Fruit fly (Drosophila melanogaster) whole organism, embryonic: ENCODE data around the gene Ilp6.

Source experiments
- Aef1 ChIP-seq: fragments of 200-800 bp; sonication (Bioruptor generic); IDR thresholded peaks from 3 replicates; pipeline ENCODE4 v1.3.6; 2022; ENCODE audit warnings: missing biosample characterization, missing genetic modification characterization
- Atf6 ChIP-seq: fragments of 200-800 bp; sonication (Bioruptor generic); IDR thresholded peaks from 2 replicates; pipeline ENCODE4 v1.3.6; 2022; ENCODE audit warnings: missing biosample characterization, missing genetic modification characterization
- B-H1 ChIP-seq: fragments of 200-800 bp; sonication (Bioruptor generic); IDR thresholded peaks from 3 replicates; pipeline ENCODE4 v1.3.6; 2022; ENCODE audit warnings: missing biosample characterization, missing genetic modification characterization
- Bdp1 ChIP-seq: fragments of 200-800 bp; sonication (Bioruptor generic); optimal IDR thresholded peaks from 3 replicates; lab custom pipeline; 2016; ENCODE audit warnings: missing biosample characterization, missing genetic modification characterization
- CG10959 ChIP-seq: fragments of 200-800 bp; sonication (Bioruptor generic); IDR thresholded peaks from 2 replicates; pipeline ENCODE4 v1.3.6; 2022; ENCODE audit warnings: missing biosample characterization, missing genetic modification characterization
- CG11247 ChIP-seq: fragments of 200-800 bp; sonication (Bioruptor generic); IDR thresholded peaks from 2 replicates; pipeline ENCODE4 v1.3.6; 2022; ENCODE audit warnings: missing biosample characterization, missing genetic modification characterization
- CG11695 ChIP-seq: fragments of 200-800 bp; sonication (Bioruptor generic); IDR thresholded peaks from 3 replicates; pipeline ENCODE4 v1.3.6; 2022; ENCODE audit warnings: missing biosample characterization, missing genetic modification characterization
- CG13775 ChIP-seq: fragments of 200-800 bp; sonication (Bioruptor generic); optimal IDR thresholded peaks from 3 replicates; lab custom pipeline; 2017; ENCODE audit warnings: missing biosample characterization, mild to moderate bottlenecking, missing genetic modification characterization
- CG15479 ChIP-seq: fragments of 200-800 bp; sonication (Bioruptor generic); optimal IDR thresholded peaks from 3 replicates; lab custom pipeline; 2019; ENCODE audit warnings: missing biosample characterization, mild to moderate bottlenecking, missing genetic modification characterization, moderate library complexity
- CG18764 ChIP-seq: fragments of 200-800 bp; sonication (Bioruptor generic); optimal IDR thresholded peaks from 3 replicates; lab custom pipeline; 2016; ENCODE audit warnings: missing biosample characterization, missing genetic modification characterization
- CG30403 ChIP-seq: fragments of 200-800 bp; sonication (Bioruptor generic); optimal IDR thresholded peaks from 3 replicates; lab custom pipeline; 2016; ENCODE audit warnings: missing biosample characterization, missing genetic modification characterization
- CG3281 ChIP-seq: fragments of 200-800 bp; sonication (Bioruptor generic); optimal IDR thresholded peaks from 3 replicates; lab custom pipeline; 2017; ENCODE audit warnings: missing biosample characterization, mild to moderate bottlenecking, missing genetic modification characterization
- CG4282 ChIP-seq: fragments of 200-800 bp; sonication (Bioruptor generic); optimal IDR thresholded peaks from 2 replicates; lab custom pipeline; 2016; ENCODE audit warnings: missing biosample characterization, missing genetic modification characterization
- CG4404 ChIP-seq: fragments of 200-800 bp; sonication (Bioruptor generic); IDR thresholded peaks from 2 replicates; pipeline ENCODE4 v1.3.6; 2022; ENCODE audit warnings: missing biosample characterization, missing genetic modification characterization
- CG6272 ChIP-seq: fragments of 200-800 bp; sonication (Bioruptor generic); IDR thresholded peaks from 2 replicates; pipeline ENCODE4 v1.3.6; 2022; ENCODE audit warnings: missing biosample characterization, missing genetic modification characterization
- CG6791 ChIP-seq: fragments of 200-800 bp; sonication (Bioruptor generic); IDR thresholded peaks from 3 replicates; pipeline ENCODE4 v1.3.6; 2022; ENCODE audit warnings: missing biosample characterization, missing genetic modification characterization; ENCODE audit not compliant: partially characterized antibody
- CG7372 ChIP-seq: fragments of 200-800 bp; sonication (Bioruptor generic); IDR thresholded peaks from 2 replicates; pipeline ENCODE4 v1.3.6; 2022; ENCODE audit warnings: missing biosample characterization, missing genetic modification characterization
- CG8359 ChIP-seq: fragments of 200-800 bp; sonication (Bioruptor generic); optimal IDR thresholded peaks from 2 replicates; lab custom pipeline; 2017; ENCODE audit warnings: missing biosample characterization, mild to moderate bottlenecking, missing genetic modification characterization, borderline replicate concordance
- CG8924 ChIP-seq: fragments of 200-800 bp; optimal IDR thresholded peaks from 3 replicates; lab custom pipeline; 2019; ENCODE audit warnings: missing biosample characterization, mild to moderate bottlenecking, missing genetic modification characterization, moderate library complexity
- HmgD ChIP-seq: fragments of 200-800 bp; sonication (Bioruptor generic); optimal IDR thresholded peaks from 3 replicates; lab custom pipeline; 2016; ENCODE audit warnings: missing biosample characterization, missing genetic modification characterization
- NC2α ChIP-seq: fragments of 200-800 bp; sonication (Bioruptor generic); optimal IDR thresholded peaks from 2 replicates; lab custom pipeline; 2016; ENCODE audit warnings: missing biosample characterization, missing genetic modification characterization
- NfI ChIP-seq: fragments of 200-800 bp; sonication (Bioruptor generic); optimal IDR thresholded peaks from 3 replicates; lab custom pipeline; 2018; ENCODE audit warnings: missing biosample characterization, mild to moderate bottlenecking, missing genetic modification characterization, moderate library complexity
- Pdp1 ChIP-seq, 2 experiments: fragments of 200-800 bp; sonication (Bioruptor generic); optimal IDR thresholded peaks; 3 replicates each; lab custom pipeline; 2016; ENCODE audit warnings: missing biosample characterization in 2 of 2, missing genetic modification characterization in 2 of 2, mild to moderate bottlenecking in 1 of 2, moderate library complexity in 1 of 2
- Rfx ChIP-seq: fragments of 200-800 bp; sonication (Bioruptor generic); IDR thresholded peaks from 2 replicates; pipeline ENCODE4 v1.3.6; 2022; ENCODE audit warnings: missing biosample characterization, missing genetic modification characterization
- Six4 ChIP-seq: fragments of 200-800 bp; sonication (Bioruptor generic); optimal IDR thresholded peaks from 2 replicates; lab custom pipeline; 2016; ENCODE audit warnings: missing biosample characterization, missing genetic modification characterization
- Sox100B ChIP-seq: fragments of 200-800 bp; sonication (Bioruptor generic); optimal IDR thresholded peaks from 3 replicates; lab custom pipeline; 2018; ENCODE audit warnings: missing biosample characterization, mild to moderate bottlenecking, missing genetic modification characterization
- Sry-β ChIP-seq: fragments of 200-800 bp; sonication (Bioruptor generic); optimal IDR thresholded peaks from 2 replicates; lab custom pipeline; 2018; ENCODE audit warnings: missing biosample characterization, mild to moderate bottlenecking, missing genetic modification characterization, moderate library complexity
- ac ChIP-seq: fragments of 200-800 bp; sonication (Bioruptor generic); optimal IDR thresholded peaks from 3 replicates; lab custom pipeline; 2017; ENCODE audit warnings: missing biosample characterization, mild to moderate bottlenecking, missing genetic modification characterization
- amos ChIP-seq: fragments of 200-800 bp; sonication (Bioruptor generic); IDR thresholded peaks from 2 replicates; pipeline ENCODE4 v1.3.6; 2022; ENCODE audit warnings: missing biosample characterization, missing genetic modification characterization; ENCODE audit not compliant: partially characterized antibody
- ara ChIP-seq: fragments of 200-800 bp; sonication (Bioruptor generic); IDR thresholded peaks from 2 replicates; pipeline ENCODE4 v1.3.6; 2022; ENCODE audit warnings: missing biosample characterization, missing genetic modification characterization
- bowl ChIP-seq: fragments of 200-800 bp; sonication (Bioruptor generic); IDR thresholded peaks from 2 replicates; pipeline ENCODE4 v1.3.6; 2022; ENCODE audit warnings: missing biosample characterization, missing genetic modification characterization
- cato ChIP-seq: fragments of 200-800 bp; sonication (Bioruptor generic); optimal IDR thresholded peaks from 2 replicates; lab custom pipeline; 2016; ENCODE audit warnings: missing biosample characterization, missing genetic modification characterization, borderline replicate concordance
- ci ChIP-seq: fragments of 200-800 bp; sonication (Bioruptor generic); IDR thresholded peaks from 3 replicates; pipeline ENCODE4 v1.3.6; 2022; ENCODE audit warnings: missing biosample characterization, missing genetic modification characterization
- dmrt11E ChIP-seq: fragments of 200-800 bp; sonication (Bioruptor generic); optimal IDR thresholded peaks from 3 replicates; lab custom pipeline; 2018; ENCODE audit warnings: missing biosample characterization, mild to moderate bottlenecking, missing genetic modification characterization, moderate library complexity
- exex ChIP-seq: fragments of 200-800 bp; sonication (Bioruptor generic); optimal IDR thresholded peaks from 4 replicates; lab custom pipeline; 2018; ENCODE audit warnings: missing biosample characterization, mild to moderate bottlenecking, missing genetic modification characterization, moderate library complexity
- gfzf ChIP-seq: fragments of 200-800 bp; sonication (Bioruptor generic); optimal IDR thresholded peaks from 2 replicates; lab custom pipeline; 2016; ENCODE audit warnings: missing biosample characterization, mild to moderate bottlenecking, missing genetic modification characterization, moderate library complexity
- kah ChIP-seq: fragments of 200-800 bp; sonication (Bioruptor generic); optimal IDR thresholded peaks from 2 replicates; lab custom pipeline; 2018; ENCODE audit warnings: missing biosample characterization, mild to moderate bottlenecking, missing genetic modification characterization
- org-1 ChIP-seq: fragments of 200-800 bp; sonication (Bioruptor generic); optimal IDR thresholded peaks from 2 replicates; lab custom pipeline; 2017; ENCODE audit warnings: missing biosample characterization, missing genetic modification characterization
- prd ChIP-seq, 3 experiments: fragments of >200 bp in 2 of 3; fragments of 200-800 bp in 1 of 3; sonication (Bioruptor generic) in 1 of 3; optimal IDR thresholded peaks in 2 of 3; IDR thresholded peaks in 1 of 3; 2 replicates in 2 of 3; 3 replicates in 1 of 3; pipeline versions ENCODE4 v1.3.6 to Lab custom; 2017 to 2022; ENCODE audit warnings: missing biosample characterization in 1 of 3, missing genetic modification characterization in 1 of 3
- pros ChIP-seq: fragments of 200-800 bp; sonication (Bioruptor generic); optimal IDR thresholded peaks from 3 replicates; lab custom pipeline; 2019; ENCODE audit warnings: missing biosample characterization, mild to moderate bottlenecking, missing genetic modification characterization, moderate library complexity
- ranshi ChIP-seq: fragments of 200-800 bp; sonication (Bioruptor generic); IDR thresholded peaks from 2 replicates; pipeline ENCODE4 v1.3.6; 2022; ENCODE audit warnings: missing biosample characterization, missing genetic modification characterization
- slp2 ChIP-seq: fragments of 200-800 bp; sonication (Bioruptor generic); optimal IDR thresholded peaks from 2 replicates; lab custom pipeline; 2016; ENCODE audit warnings: missing biosample characterization, missing genetic modification characterization
- sr ChIP-seq: fragments of 200-800 bp; sonication (Bioruptor generic); IDR thresholded peaks from 3 replicates; pipeline ENCODE4 v1.3.6; 2022; ENCODE audit warnings: missing biosample characterization, missing genetic modification characterization
- stwl ChIP-seq: fragments of 200-800 bp; sonication (Bioruptor generic); optimal IDR thresholded peaks from 3 replicates; lab custom pipeline; 2018; ENCODE audit warnings: missing biosample characterization, mild to moderate bottlenecking, missing genetic modification characterization, moderate library complexity
- trh ChIP-seq: fragments of 200-800 bp; sonication (Bioruptor generic); optimal IDR thresholded peaks from 2 replicates; lab custom pipeline; 2016; ENCODE audit warnings: missing biosample characterization, missing genetic modification characterization
- tup ChIP-seq: fragments of 200-800 bp; sonication (Bioruptor generic); optimal IDR thresholded peaks from 2 replicates; lab custom pipeline; 2016; ENCODE audit warnings: missing biosample characterization, mild to moderate bottlenecking, missing genetic modification characterization, moderate library complexity
- twi ChIP-seq: fragments of 200-800 bp; optimal IDR thresholded peaks from 2 replicates; lab custom pipeline; 2019; ENCODE audit warnings: missing biosample characterization, mild to moderate bottlenecking, missing genetic modification characterization, moderate library complexity
- unpg ChIP-seq: fragments of 200-800 bp; sonication (Bioruptor generic); optimal IDR thresholded peaks from 3 replicates; lab custom pipeline; 2018; ENCODE audit warnings: missing biosample characterization, mild to moderate bottlenecking, missing genetic modification characterization, moderate library complexity
- yki ChIP-seq: fragments of >200 bp; optimal IDR thresholded peaks from 3 replicates; lab custom pipeline; 2018

Gene Ilp6

dm6 chrX:2319783-2320182 lies 14.7 kb downstream of the Ilp6 start (continued):
- TF ChIP-seq pros (GFP tag; lab: Kevin White, UChicago) (peak; percentile 95), CG6791 (GFP tag; lab: Robert Waterston, UW) (no peak), CG15479 (GFP tag; lab: Kevin White, UChicago) (peak; percentile 17), CG8924 (tag; lab: Kevin White, UChicago) (peak; percentile 8), twi (tag; lab: Kevin White, UChicago) (peak; percentile 44)

DNA sequence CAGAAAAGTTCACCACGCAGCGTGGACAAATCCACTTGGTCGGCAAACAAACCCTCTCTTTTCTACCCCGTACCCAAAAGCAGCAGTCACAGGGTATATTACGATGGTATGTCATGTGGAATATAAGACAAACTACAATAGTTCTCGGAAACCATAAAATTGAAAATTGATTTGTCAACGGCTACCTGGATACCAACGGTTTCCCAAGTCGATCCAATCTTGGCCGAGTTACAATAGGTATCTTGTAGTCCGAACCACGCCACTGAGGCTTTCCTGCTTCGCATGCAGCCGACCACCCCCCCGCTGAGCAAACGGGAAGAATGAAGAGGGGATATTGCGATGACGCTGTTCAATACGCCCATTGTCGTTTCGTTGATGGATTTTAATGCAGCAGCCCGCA lies 16.1 kb downstream of the Ilp6 start:
- TF ChIP-seq cato (GFP tag; lab: Kevin White, UChicago) = no peak
- no peak for TF ChIP-seq tup
- no peak for TF ChIP-seq CG4282 (GFP tag; lab: Kevin White, UChicago)
- TF ChIP-seq Aef1 (GFP tag; lab: Robert Waterston, UW) = 0 out of 3 replicates have a peak, but pooled peaks have one; percentile 20
- peak; percentile 47 for TF ChIP-seq CG30403
- peak; percentile 72 for TF ChIP-seq CG6272 (GFP tag; lab: Robert Waterston, UW)
- TF ChIP-seq CG11247 (GFP tag; lab: Robert Waterston, UW) = peak; percentile 43; the same call in 1 of the 2 replicates
- peak; percentile 89 for TF ChIP-seq pros (GFP tag; lab: Kevin White, UChicago)
- TF ChIP-seq NC2α = no peak
- peak; percentile 39 for TF ChIP-seq CG13775 (GFP tag; lab: Kevin White, UChicago)
- TF ChIP-seq Sox100B (GFP tag; lab: Kevin White, UChicago) = no peak
- peak; percentile 25 for TF ChIP-seq HmgD
- TF ChIP-seq Six4 (GFP tag; lab: Kevin White, UChicago) = peak; percentile 11
- peak; percentile 66 for TF ChIP-seq CG4404 (GFP tag; lab: Robert Waterston, UW)
- TF ChIP-seq ranshi (GFP tag; lab: Robert Waterston, UW) = peak; percentile 63; the same call in 1 of the 2 replicates
- TF ChIP-seq org-1 (GFP tag; lab: Kevin White, UChicago) = peak; percentile 24
- peak; percentile 26 for TF ChIP-seq slp2
- TF ChIP-seq Rfx = peak; percentile 71
- TF ChIP-seq CG8359 (GFP tag; lab: Kevin White, UChicago) = peak; percentile 16
- no peak for TF ChIP-seq CG3281 (GFP tag; lab: Kevin White, UChicago)
- peak; percentile 40 for TF ChIP-seq unpg (GFP tag; lab: Kevin White, UChicago)
- TF ChIP-seq ara (GFP tag; lab: Robert Waterston, UW) = peak; percentile 87
- no peak; the same call in 2 of the 3 replicates for TF ChIP-seq CG11695
- no peak for TF ChIP-seq Bdp1
- TF ChIP-seq gfzf (GFP tag; lab: Kevin White, UChicago) = no peak
- no peak for TF ChIP-seq CG18764 (GFP tag; lab: Kevin White, UChicago)
- no peak for TF ChIP-seq ac (GFP tag; lab: Kevin White, UChicago)
- 0 out of 3 replicates have a peak, but pooled peaks have one; percentile 10 for TF ChIP-seq sr (GFP tag; lab: Robert Waterston, UW)
- TF ChIP-seq B-H1 (GFP tag; lab: Robert Waterston, UW) = peak; percentile 62
- TF ChIP-seq trh (GFP tag; lab: Kevin White, UChicago) = no peak
- TF ChIP-seq CG10959 = peak; percentile 71
- no peak for TF ChIP-seq Sry-β
- TF ChIP-seq prd (optimal IDR thresholded peaks at IDR 0.05; lab: Kevin White, UChicago) = no peak
- TF ChIP-seq prd (GFP tag; IDR thresholded peaks at IDR 0.05; lab: Robert Waterston, UW) = peak; percentile 91
- peak; percentile 53; the same call in 1 of the 2 replicates for TF ChIP-seq CG7372 (GFP tag; lab: Robert Waterston, UW)
- TF ChIP-seq NfI (GFP tag; lab: Kevin White, UChicago) = no peak
- TF ChIP-seq exex = no peak
- no peak for TF ChIP-seq bowl (GFP tag; lab: Robert Waterston, UW)
- no peak for TF ChIP-seq kah
- no peak for TF ChIP-seq amos
- TF ChIP-seq yki = no peak
- peak in 1 of 2 experiments; percentile 63 for TF ChIP-seq Pdp1 (GFP tag; optimal IDR thresholded peaks at IDR 0.05; lab: Kevin White, UChicago)
- TF ChIP-seq dmrt11E (tag; lab: Kevin White, UChicago) = peak; percentile 69
- no peak for TF ChIP-seq Atf6 (GFP tag; lab: Robert Waterston, UW)
- TF ChIP-seq ci (GFP tag; lab: Robert Waterston, UW) = peak; percentile 86
- no peak for TF ChIP-seq stwl (tag; lab: Kevin White, UChicago)
